Worm (Caenorhabditis elegans): ENCODE data around the gene arx-4.

- TF ChIP-seq him-1 (tag; optimal IDR thresholded peaks at IDR 0.05): no peak
- no peak for TF ChIP-seq dao-5 (tag; optimal IDR thresholded peaks at IDR 0.05)
Observed at ce11 chrIII:845485-845884, 16.6 kb upstream of the arx-4 start, which contains the start of gene K02F3.2.

Data from whole organism, L4/young adult.